Worm (Caenorhabditis elegans) whole organism, late embryonic: Measurements from ENCODE around the gene C37C3.18.

Experiments used
- C08G9.2 ChIP-seq: sonication (generic microtip); optimal IDR thresholded peaks from 2 replicates; lab custom pipeline; 2016; ENCODE audit warnings: mild to moderate bottlenecking, missing genetic modification characterization, moderate library complexity, missing compliant biosample characterization
- C38D4.7 ChIP-seq: fragments of 200-800 bp; sonication (Bioruptor generic); optimal IDR thresholded peaks from 2 replicates; lab custom pipeline; 2018; ENCODE audit warnings: mild to moderate bottlenecking, missing genetic modification characterization, moderate library complexity, missing compliant biosample characterization
- K02D7.2 ChIP-seq: sonication (generic microtip); optimal IDR thresholded peaks from 2 replicates; lab custom pipeline; 2017; ENCODE audit warnings: mild to moderate bottlenecking, missing genetic modification characterization, missing compliant biosample characterization
- K09A11.1 ChIP-seq: sonication (generic microtip); optimal IDR thresholded peaks from 2 replicates; lab custom pipeline; 2017; ENCODE audit warnings: antibody characterized with exemption, mild to moderate bottlenecking, missing genetic modification characterization, missing compliant biosample characterization; ENCODE audit not compliant: insufficient read depth
- ahr-1 ChIP-seq: sonication (generic microtip); optimal IDR thresholded peaks from 2 replicates; lab custom pipeline; 2016; ENCODE audit warnings: missing genetic modification characterization, missing compliant biosample characterization
- ceh-14 ChIP-seq: sonication (generic microtip); optimal IDR thresholded peaks from 2 replicates; lab custom pipeline; 2016; ENCODE audit warnings: missing genotype, missing genetic modification characterization, missing compliant biosample characterization
- ceh-18 ChIP-seq: sonication (generic microtip); optimal IDR thresholded peaks from 2 replicates; lab custom pipeline; 2016; ENCODE audit warnings: missing genetic modification characterization, missing compliant biosample characterization
- ceh-19 ChIP-seq: fragments of 200-800 bp; sonication (Bioruptor generic); optimal IDR thresholded peaks from 2 replicates; lab custom pipeline; 2018; ENCODE audit warnings: mild to moderate bottlenecking, missing genetic modification characterization, missing compliant biosample characterization
- ceh-2 ChIP-seq: sonication (generic microtip); optimal IDR thresholded peaks from 2 replicates; lab custom pipeline; 2016; ENCODE audit warnings: missing genotype, missing genetic modification characterization, missing compliant biosample characterization
- ceh-22 ChIP-seq: sonication (generic microtip); optimal IDR thresholded peaks from 2 replicates; lab custom pipeline; 2017; ENCODE audit warnings: missing biosample characterization, missing genetic modification characterization
- ceh-24 ChIP-seq: sonication (generic microtip); optimal IDR thresholded peaks from 2 replicates; lab custom pipeline; 2016; ENCODE audit warnings: mild to moderate bottlenecking, missing genetic modification characterization, missing compliant biosample characterization
- ceh-34 ChIP-seq: sonication (generic microtip); optimal IDR thresholded peaks from 2 replicates; lab custom pipeline; 2016; ENCODE audit warnings: mild to moderate bottlenecking, missing genetic modification characterization, missing compliant biosample characterization
- ceh-45 ChIP-seq: fragments of 200-800 bp; sonication (Bioruptor generic); IDR thresholded peaks from 2 replicates; pipeline ENCODE4 v1.3.6; 2022; ENCODE audit warnings: missing genetic modification reagents, missing genetic modification characterization, missing compliant biosample characterization
- ceh-48 ChIP-seq: sonication (generic microtip); optimal IDR thresholded peaks from 2 replicates; lab custom pipeline; 2016; ENCODE audit warnings: missing genetic modification characterization, inconsistent platforms, missing compliant biosample characterization
- che-1 ChIP-seq: sonication (generic microtip); optimal IDR thresholded peaks from 2 replicates; lab custom pipeline; 2016; ENCODE audit warnings: mild to moderate bottlenecking, missing genetic modification characterization, missing compliant biosample characterization
- elt-2 ChIP-seq: sonication (generic microtip); optimal IDR thresholded peaks from 2 replicates; lab custom pipeline; 2016; ENCODE audit warnings: missing genetic modification reagents, missing genetic modification characterization, missing compliant biosample characterization
- elt-4 ChIP-seq: sonication (generic microtip); optimal IDR thresholded peaks from 2 replicates; lab custom pipeline; 2016; ENCODE audit warnings: missing genetic modification characterization, missing compliant biosample characterization
- eyg-1 ChIP-seq: sonication (generic microtip); optimal IDR thresholded peaks from 2 replicates; lab custom pipeline; 2016; ENCODE audit warnings: missing genotype, missing genetic modification characterization, missing compliant biosample characterization
- fax-1 ChIP-seq: sonication (generic microtip); optimal IDR thresholded peaks from 2 replicates; lab custom pipeline; 2016; ENCODE audit warnings: missing genotype, missing genetic modification characterization, missing compliant biosample characterization
- fkh-10 ChIP-seq: fragments of 150-350 bp; optimal IDR thresholded peaks from 2 replicates; lab custom pipeline; 2014; ENCODE audit warnings: missing biosample characterization, missing genetic modification reagents, missing genetic modification characterization
- fkh-6 ChIP-seq: sonication (generic microtip); optimal IDR thresholded peaks from 2 replicates; lab custom pipeline; 2016; ENCODE audit warnings: missing genetic modification characterization, missing compliant biosample characterization
- gmeb-2 ChIP-seq: sonication (generic microtip); optimal IDR thresholded peaks from 2 replicates; lab custom pipeline; 2016; ENCODE audit warnings: missing genetic modification characterization, inconsistent platforms, missing compliant biosample characterization
- hlh-30 ChIP-seq: sonication (generic microtip); optimal IDR thresholded peaks from 2 replicates; lab custom pipeline; 2017; ENCODE audit warnings: antibody characterized with exemption, missing genetic modification characterization, missing compliant biosample characterization; ENCODE audit not compliant: insufficient read depth
- hlh-8 ChIP-seq: sonication (generic microtip); optimal IDR thresholded peaks from 2 replicates; lab custom pipeline; 2016; ENCODE audit warnings: missing genotype, missing genetic modification characterization, missing compliant biosample characterization
- lin-11 ChIP-seq: fragments of 200-800 bp; sonication (Bioruptor generic); optimal IDR thresholded peaks from 2 replicates; lab custom pipeline; 2018; ENCODE audit warnings: mild to moderate bottlenecking, missing genetic modification characterization, missing compliant biosample characterization
- nfya-1 ChIP-seq: sonication (generic microtip); optimal IDR thresholded peaks from 2 replicates; lab custom pipeline; 2017; ENCODE audit warnings: missing genetic modification characterization, mild to moderate bottlenecking, missing compliant biosample characterization, antibody characterized with exemption, moderate library complexity
- pha-2 ChIP-seq: sonication (generic microtip); optimal IDR thresholded peaks from 2 replicates; lab custom pipeline; 2017; ENCODE audit warnings: mild to moderate bottlenecking, missing genetic modification characterization, missing compliant biosample characterization
- sox-4 ChIP-seq: sonication (generic microtip); optimal IDR thresholded peaks from 2 replicates; lab custom pipeline; 2017; ENCODE audit warnings: mild to moderate bottlenecking, missing genetic modification characterization, inconsistent platforms, missing compliant biosample characterization
- tbx-2 ChIP-seq: sonication (generic microtip); optimal IDR thresholded peaks from 2 replicates; lab custom pipeline; 2016; ENCODE audit warnings: missing genetic modification characterization, missing compliant biosample characterization
- ttx-3 ChIP-seq: sonication (generic microtip); optimal IDR thresholded peaks from 2 replicates; lab custom pipeline; 2016; ENCODE audit warnings: missing genetic modification reagents, missing genetic modification characterization, missing compliant biosample characterization
- unc-3 ChIP-seq, 2 experiments: fragments of 200-800 bp in 1 of 2; sonication (Bioruptor generic) in 1 of 2; sonication (generic microtip) in 1 of 2; conservative IDR thresholded peaks in 1 of 2; optimal IDR thresholded peaks in 1 of 2; 2 replicates each; pipeline versions ENCODE4 v1.3.6 to Lab custom; 2016 to 2022; ENCODE audit warnings: missing compliant biosample characterization in 2 of 2, missing genetic modification characterization in 2 of 2, missing genetic modification reagents in 1 of 2
- unc-42 ChIP-seq: sonication (generic microtip); optimal IDR thresholded peaks from 2 replicates; lab custom pipeline; 2016; ENCODE audit warnings: missing genotype, missing genetic modification characterization, missing compliant biosample characterization
- unc-55 ChIP-seq: sonication (generic microtip); optimal IDR thresholded peaks from 2 replicates; lab custom pipeline; 2017; ENCODE audit warnings: missing biosample characterization, missing genetic modification reagents, missing genetic modification characterization
- unc-86 ChIP-seq: sonication (generic microtip); optimal IDR thresholded peaks from 2 replicates; lab custom pipeline; 2016; ENCODE audit warnings: missing genetic modification characterization, missing compliant biosample characterization

Gene C37C3.18

DNA sequence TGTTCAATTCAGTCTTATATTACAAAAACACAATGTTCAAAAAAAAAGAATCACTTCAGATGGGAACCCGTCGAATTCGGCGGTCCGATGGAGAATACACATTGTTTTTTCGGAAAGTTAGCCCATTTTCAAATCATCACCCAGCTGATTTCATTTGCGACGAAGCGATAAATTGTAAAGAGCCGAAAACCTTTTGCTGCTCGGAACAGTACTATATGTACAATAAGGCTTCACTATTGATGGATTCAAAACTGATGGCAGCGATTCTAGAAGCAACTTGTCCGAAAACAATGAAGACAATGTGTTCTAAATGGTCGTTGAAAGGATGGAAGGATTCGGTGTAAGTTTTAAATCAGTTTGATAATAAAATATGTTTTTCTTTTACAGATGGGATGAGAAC lies 3.1 kb downstream of the C37C3.18 start, which contains the start of gene C37C3.1:
TSS of gene C37C3.1 (plus strand) at position 33 of the 400 bp plus-strand sequence.
- no peak for TF ChIP-seq lin-11
- no peak for TF ChIP-seq eyg-1 (tag; lab: Kevin White, UChicago)
- TF ChIP-seq gmeb-2, result no peak
- no peak for TF ChIP-seq elt-4 (tag; lab: Kevin White, UChicago)
- TF ChIP-seq K09A11.1 (tag; lab: Kevin White, UChicago), result no peak
- TF ChIP-seq ceh-24 (tag; lab: Kevin White, UChicago), result no peak
- TF ChIP-seq hlh-30, result no peak
- no peak for TF ChIP-seq ceh-45 (GFP tag; lab: Robert Waterston, UW)
- TF ChIP-seq hlh-8 (tag; lab: Kevin White, UChicago), result no peak

- TF ChIP-seq ahr-1 (tag; lab: Kevin White, UChicago) (no peak), sox-4 (tag; lab: Kevin White, UChicago) (no peak), hlh-8 (tag; lab: Kevin White, UChicago) (no peak), C08G9.2 (tag; lab: Kevin White, UChicago) (no peak)
Measured at ce11 chrV:7861792-7862191, 7.0 kb downstream of the C37C3.18 start, which contains the start of gene C37C3.17. TSS of gene C37C3.17 (minus strand) at chrV:7861892.

DNA sequence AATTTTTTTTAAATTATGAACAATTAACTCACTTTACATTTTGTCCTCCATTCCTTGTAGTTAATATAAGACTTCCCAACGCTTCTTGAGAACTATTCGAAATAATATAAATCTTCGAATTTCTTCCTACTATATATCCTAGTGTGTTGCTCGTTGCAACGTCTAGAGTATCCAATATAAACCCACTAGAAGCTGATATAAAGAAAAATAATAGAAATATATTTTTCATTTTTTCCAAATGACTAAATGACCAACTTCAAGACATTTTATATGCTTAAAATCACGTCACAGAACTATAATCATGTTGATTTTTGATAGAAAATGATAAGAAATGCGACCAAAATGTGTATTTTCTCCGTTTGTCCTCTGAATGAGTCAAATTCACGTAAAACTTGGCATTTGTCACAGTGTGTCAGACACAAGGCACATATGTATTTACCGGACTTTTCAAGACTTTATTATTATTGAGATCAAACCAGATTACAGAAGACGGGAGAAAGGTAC lies 8.3 kb downstream of the C37C3.18 start, which contains the start of gene C37C3.10:
TSS of gene C37C3.10 (minus strand) at position 51 of the 504 bp plus-strand sequence.
- TF ChIP-seq K02D7.2 (tag; lab: Kevin White, UChicago) (no peak), nfya-1 (tag; lab: Kevin White, UChicago) (no peak), ceh-22 (tag; lab: Kevin White, UChicago) (no peak), ahr-1 (tag; lab: Kevin White, UChicago) (no peak), gmeb-2 (no peak), hlh-30 (no peak)

- TF ChIP-seq pha-2, result no peak
- no peak for TF ChIP-seq fkh-10 (GFP tag; lab: Kevin White, UChicago)
- TF ChIP-seq ceh-2 (tag; lab: Kevin White, UChicago), result no peak
- no peak for TF ChIP-seq unc-86 (tag; lab: Kevin White, UChicago)
- TF ChIP-seq C38D4.7 (GFP tag; lab: Kevin White, UChicago), result no peak
- TF ChIP-seq ttx-3, result no peak
- TF ChIP-seq fax-1 (tag; lab: Kevin White, UChicago), result no peak
- no peak for TF ChIP-seq che-1 (tag; lab: Kevin White, UChicago)
- no peak for TF ChIP-seq K09A11.1 (tag; lab: Kevin White, UChicago)
- no peak for TF ChIP-seq fkh-6 (tag; lab: Kevin White, UChicago)
- no peak for TF ChIP-seq ceh-18 (tag; lab: Kevin White, UChicago)
- TF ChIP-seq ceh-48, result no peak
- no peak for TF ChIP-seq unc-55 (GFP tag; lab: Kevin White, UChicago)
- no peak for TF ChIP-seq ceh-14 (tag; lab: Kevin White, UChicago)
- no peak for TF ChIP-seq elt-2 (tag; lab: Kevin White, UChicago)
- no peak for TF ChIP-seq unc-3 (GFP tag; conservative IDR thresholded peaks at IDR 0.05; lab: Robert Waterston, UW)
- TF ChIP-seq unc-3 (tag; optimal IDR thresholded peaks at IDR 0.05; lab: Kevin White, UChicago), result no peak
- no peak for TF ChIP-seq ceh-34 (tag; lab: Kevin White, UChicago)
- TF ChIP-seq unc-42 (tag; lab: Kevin White, UChicago), result no peak
- no peak for TF ChIP-seq tbx-2 (tag; lab: Kevin White, UChicago)
- no peak for TF ChIP-seq ceh-19 (GFP tag; lab: Kevin White, UChicago)
Measured at ce11 chrV:7864663-7865062, 9.9 kb downstream of the C37C3.18 start, which contains the start of gene C37C3.11. TSS of gene C37C3.11 (minus strand) at chrV:7864763.
